Worm (Caenorhabditis elegans) whole organism, L1 larva: ENCODE measurements around the gene srsx-33.

Experiments used
- C04F5.9 ChIP-seq: sonication (generic microtip); optimal IDR thresholded peaks from 2 replicates; lab custom pipeline; 2016; ENCODE audit warnings: missing genetic modification characterization, missing compliant biosample characterization
- C16A3.4 ChIP-seq: fragments of 150-350 bp; optimal IDR thresholded peaks from 2 replicates; lab custom pipeline; 2014; ENCODE audit warnings: missing biosample characterization, missing genetic modification characterization
- alr-1 ChIP-seq: fragments of 200-800 bp; sonication (Bioruptor generic); optimal IDR thresholded peaks from 2 replicates; lab custom pipeline; 2018; ENCODE audit warnings: borderline replicate concordance, mild to moderate bottlenecking, missing genetic modification characterization, missing compliant biosample characterization
- ama-1 ChIP-seq: fragments of 150-350 bp; optimal IDR thresholded peaks from 2 replicates; lab custom pipeline; 2014
- blmp-1 ChIP-seq: fragments of 150-350 bp; optimal IDR thresholded peaks from 2 replicates; lab custom pipeline; 2014; ENCODE audit warnings: missing biosample characterization, missing genetic modification characterization
- ceh-8 ChIP-seq: fragments of 200-800 bp; sonication (Bioruptor generic); optimal IDR thresholded peaks from 2 replicates; lab custom pipeline; 2018; ENCODE audit warnings: mild to moderate bottlenecking, missing genetic modification characterization, moderate library complexity, missing compliant biosample characterization
- dpl-1 ChIP-seq, 3 experiments: fragments of 150-350 bp in 2 of 3; sonication (generic microtip) in 1 of 3; optimal IDR thresholded peaks; 2 replicates each; lab custom pipeline; 2014 to 2017; ENCODE audit warnings: missing biosample characterization in 3 of 3, missing genetic modification characterization in 3 of 3, missing genetic modification reagents in 3 of 3
- dsc-1 ChIP-seq: sonication (generic microtip); optimal IDR thresholded peaks from 2 replicates; lab custom pipeline; 2016; ENCODE audit warnings: mild to moderate bottlenecking, missing genetic modification characterization, missing compliant biosample characterization
- efl-1 ChIP-seq, 4 experiments: fragments of 150-350 bp; optimal IDR thresholded peaks in 3 of 4; peaks in 1 of 4; 1 replicate in 1 of 4; 2 replicates in 3 of 4; lab custom pipeline; 2014; ENCODE audit warnings: missing biosample characterization in 2 of 4, missing genetic modification characterization in 2 of 4, missing genetic modification reagents in 2 of 4
- egl-13 ChIP-seq: sonication (generic microtip); optimal IDR thresholded peaks from 2 replicates; lab custom pipeline; 2016; ENCODE audit warnings: missing genotype, missing genetic modification reagents, missing genetic modification characterization, missing compliant biosample characterization
- elt-2 ChIP-seq: sonication (generic microtip); optimal IDR thresholded peaks from 2 replicates; lab custom pipeline; 2016; ENCODE audit warnings: missing genetic modification characterization, mild to moderate bottlenecking, inconsistent platforms, missing compliant biosample characterization, missing genetic modification reagents
- elt-3 ChIP-seq, 6 experiments: fragments of 150-350 bp in 1 of 6; sonication (generic microtip); optimal IDR thresholded peaks; 2 replicates each; lab custom pipeline; 2017 to 2018; ENCODE audit warnings: missing biosample characterization in 6 of 6, missing genetic modification characterization in 6 of 6, inconsistent platforms in 1 of 6
- fkh-4 ChIP-seq: sonication (generic microtip); optimal IDR thresholded peaks from 2 replicates; lab custom pipeline; 2016; ENCODE audit warnings: missing compliant biosample characterization, missing genetic modification characterization, borderline replicate concordance
- fkh-8 ChIP-seq: sonication (generic microtip); optimal IDR thresholded peaks from 2 replicates; lab custom pipeline; 2016; ENCODE audit warnings: mild to moderate bottlenecking, missing genetic modification characterization, missing compliant biosample characterization
- fos-1 ChIP-seq: fragments of 150-350 bp; optimal IDR thresholded peaks from 2 replicates; lab custom pipeline; 2014; ENCODE audit warnings: missing biosample characterization, missing genetic modification characterization
- hlh-17 ChIP-seq: fragments of 200-800 bp; sonication (Bioruptor generic); optimal IDR thresholded peaks from 2 replicates; lab custom pipeline; 2018; ENCODE audit warnings: missing genetic modification characterization, mild to moderate bottlenecking, missing compliant biosample characterization, moderate library complexity, borderline replicate concordance
- hpl-2 ChIP-seq: fragments of 150-350 bp; optimal IDR thresholded peaks from 2 replicates; lab custom pipeline; 2014; ENCODE audit warnings: missing biosample characterization, missing genetic modification reagents, missing genetic modification characterization
- irx-1 ChIP-seq: sonication (generic microtip); optimal IDR thresholded peaks from 2 replicates; lab custom pipeline; 2016; ENCODE audit warnings: missing genetic modification characterization, missing compliant biosample characterization
- jun-1 ChIP-seq: fragments of 150-350 bp; optimal IDR thresholded peaks from 2 replicates; lab custom pipeline; 2014; ENCODE audit warnings: missing biosample characterization, missing genetic modification reagents, missing genetic modification characterization
- lin-13 ChIP-seq: fragments of 150-350 bp; optimal IDR thresholded peaks from 2 replicates; lab custom pipeline; 2014; ENCODE audit warnings: missing biosample characterization, missing genetic modification reagents, missing genetic modification characterization
- lin-14 ChIP-seq: fragments of 200-800 bp; sonication (Bioruptor generic); optimal IDR thresholded peaks from 2 replicates; lab custom pipeline; 2018; ENCODE audit warnings: mild to moderate bottlenecking, missing genetic modification characterization, moderate library complexity, missing compliant biosample characterization
- lin-35 ChIP-seq, 2 experiments: fragments of 150-350 bp; optimal IDR thresholded peaks; 2 replicates each; lab custom pipeline; 2014; ENCODE audit warnings: missing biosample characterization in 2 of 2, missing genetic modification characterization in 2 of 2, missing genetic modification reagents in 2 of 2
- lsy-2 ChIP-seq, 2 experiments: fragments of 150-350 bp; optimal IDR thresholded peaks; 2 replicates each; lab custom pipeline; 2014; ENCODE audit warnings: missing biosample characterization in 2 of 2, missing genetic modification characterization in 2 of 2
- mab-9 ChIP-seq: fragments of 200-800 bp; sonication (Bioruptor generic); IDR thresholded peaks from 2 replicates; pipeline ENCODE4 v1.3.6; 2022; ENCODE audit warnings: missing genetic modification reagents, missing genetic modification characterization, missing compliant biosample characterization
- mep-1 ChIP-seq: fragments of 150-350 bp; optimal IDR thresholded peaks from 2 replicates; lab custom pipeline; 2014; ENCODE audit warnings: missing biosample characterization, missing genetic modification characterization
- nhr-28 ChIP-seq: fragments of 150-350 bp; optimal IDR thresholded peaks from 2 replicates; lab custom pipeline; 2014; ENCODE audit warnings: missing biosample characterization, missing genetic modification characterization
- nhr-77 ChIP-seq: fragments of 150-350 bp; optimal IDR thresholded peaks from 2 replicates; lab custom pipeline; 2014; ENCODE audit warnings: missing biosample characterization, missing genetic modification characterization
- nhr-84 ChIP-seq: sonication (generic microtip); optimal IDR thresholded peaks from 2 replicates; lab custom pipeline; 2017; ENCODE audit warnings: missing biosample characterization, missing genetic modification characterization
- nhr-85 ChIP-seq: sonication (generic microtip); peaks from one replicate; lab custom pipeline; 2016; ENCODE audit warnings: missing genetic modification characterization, inconsistent platforms, missing compliant biosample characterization
- pag-3 ChIP-seq: sonication (generic microtip); optimal IDR thresholded peaks from 2 replicates; lab custom pipeline; 2017; ENCODE audit warnings: missing genetic modification characterization, mild to moderate bottlenecking, missing compliant biosample characterization, antibody characterized with exemption, borderline replicate concordance; ENCODE audit not compliant: insufficient read depth
- pax-3 ChIP-seq: fragments of 200-800 bp; sonication (Bioruptor generic); optimal IDR thresholded peaks from 2 replicates; lab custom pipeline; 2018; ENCODE audit warnings: mild to moderate bottlenecking, missing genetic modification characterization, moderate library complexity, missing compliant biosample characterization
- rnt-1 ChIP-seq: sonication (generic microtip); optimal IDR thresholded peaks from 2 replicates; lab custom pipeline; 2016; ENCODE audit warnings: mild to moderate bottlenecking, missing genetic modification characterization, moderate library complexity, missing compliant biosample characterization
- snu-23 ChIP-seq: sonication (generic microtip); optimal IDR thresholded peaks from 2 replicates; lab custom pipeline; 2016; ENCODE audit warnings: missing genetic modification characterization, missing compliant biosample characterization
- swsn-7 ChIP-seq: sonication (generic microtip); optimal IDR thresholded peaks from 2 replicates; lab custom pipeline; 2016; ENCODE audit warnings: missing genetic modification characterization, missing compliant biosample characterization
- tbx-2 ChIP-seq: sonication (generic microtip); optimal IDR thresholded peaks from 2 replicates; lab custom pipeline; 2016; ENCODE audit warnings: missing genetic modification characterization, missing compliant biosample characterization
- tlp-1 ChIP-seq: fragments of 150-350 bp; optimal IDR thresholded peaks from 2 replicates; lab custom pipeline; 2014; ENCODE audit warnings: missing biosample characterization, missing genetic modification characterization
- unc-130 ChIP-seq: fragments of 150-350 bp; optimal IDR thresholded peaks from 2 replicates; lab custom pipeline; 2017; ENCODE audit warnings: missing biosample characterization, missing genetic modification characterization, inconsistent platforms
- unc-62 ChIP-seq: fragments of 150-350 bp; optimal IDR thresholded peaks from 2 replicates; lab custom pipeline; 2014; ENCODE audit warnings: missing biosample characterization, missing genetic modification reagents, missing genetic modification characterization
- unc-86 ChIP-seq: sonication (generic microtip); optimal IDR thresholded peaks from 2 replicates; lab custom pipeline; 2016; ENCODE audit warnings: missing genetic modification characterization, missing compliant biosample characterization
- unc-98 ChIP-seq: fragments of 200-800 bp; sonication (Bioruptor generic); IDR thresholded peaks from 2 replicates; pipeline ENCODE4 v1.3.6; 2022; ENCODE audit warnings: missing genetic modification characterization, missing compliant biosample characterization
- vab-15 ChIP-seq: sonication (generic microtip); optimal IDR thresholded peaks from 2 replicates; lab custom pipeline; 2017; ENCODE audit warnings: missing genotype, mild to moderate bottlenecking, missing genetic modification characterization, missing compliant biosample characterization
- zip-4 ChIP-seq: fragments of 200-800 bp; sonication (Bioruptor generic); optimal IDR thresholded peaks from 2 replicates; lab custom pipeline; 2018; ENCODE audit warnings: mild to moderate bottlenecking, missing genetic modification characterization, moderate library complexity, missing compliant biosample characterization

srsx-33 gene

DNA sequence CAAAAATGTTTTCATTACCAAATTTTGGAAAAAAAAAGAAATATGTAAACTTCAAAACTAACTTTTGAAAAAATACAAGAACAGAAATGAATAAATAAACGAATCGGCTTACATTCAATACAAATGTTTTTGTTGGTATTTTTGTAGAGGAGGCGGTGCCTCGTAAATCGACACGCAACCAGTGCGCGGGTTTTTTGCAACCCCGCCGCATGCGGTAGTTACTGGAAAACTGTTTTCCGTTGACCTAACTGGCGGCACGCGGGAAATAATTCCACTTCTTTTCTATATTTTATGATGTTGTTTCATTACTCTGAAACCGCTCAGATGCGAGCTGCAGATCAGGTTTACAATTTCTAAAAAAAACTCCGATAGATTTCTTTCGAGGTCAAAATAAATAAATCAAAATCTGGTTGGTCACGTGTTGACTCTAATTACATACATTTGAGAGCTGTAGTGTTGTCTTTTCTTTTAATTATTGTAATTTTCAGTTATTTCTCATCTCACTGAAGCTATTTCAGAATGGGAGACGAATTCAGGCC is 13.1 kb downstream of the srsx-33 start, which contains the start of the genes dvc-1 and ima-1 (continued):
- no peak for TF ChIP-seq nhr-84
- peak; percentile 71 for TF ChIP-seq swsn-7
- TF ChIP-seq ama-1 (lab: Kevin White, UChicago) = no peak
- TF ChIP-seq fos-1 = no peak
- TF ChIP-seq irx-1 (tag; lab: Kevin White, UChicago) = no peak
- no peak for TF ChIP-seq zip-4
- TF ChIP-seq fkh-8 (tag; lab: Kevin White, UChicago) = no peak
- no peak for TF ChIP-seq unc-86 (tag; lab: Kevin White, UChicago)
- no peak for TF ChIP-seq unc-62 (GFP tag; lab: Kevin White, UChicago)
- TF ChIP-seq tbx-2 (tag; lab: Kevin White, UChicago) = peak; percentile 51
- TF ChIP-seq blmp-1 = peak; percentile 44
- no peak for TF ChIP-seq C04F5.9 (tag; lab: Kevin White, UChicago)
- no peak for TF ChIP-seq tlp-1 (tag; lab: Kevin White, UChicago)
- TF ChIP-seq dpl-1 (GFP tag; optimal IDR thresholded peaks at IDR 0.05; lab: Kevin White, UChicago) = peak; percentile 36 to 68 (median 62)
- peak; percentile 18 for TF ChIP-seq unc-130 (tag; lab: Kevin White, UChicago)
- TF ChIP-seq unc-98 (GFP tag; lab: Robert Waterston, UW) = no peak
- TF ChIP-seq nhr-77 (tag; lab: Kevin White, UChicago) = peak; percentile 24
- no peak for TF ChIP-seq mab-9
- TF ChIP-seq nhr-28 (tag; lab: Kevin White, UChicago) = no peak
- TF ChIP-seq efl-1 (optimal IDR thresholded peaks at IDR 0.05; lab: Kevin White, UChicago) = peak; percentile 67 to 69
- peak; percentile 56 to 97 for TF ChIP-seq efl-1 (GFP tag; optimal IDR thresholded peaks at IDR 0.05 in 1 of 2; lab: Kevin White, UChicago)
- TF ChIP-seq snu-23 = peak; percentile 79
- no peak for TF ChIP-seq hlh-17 (GFP tag; lab: Kevin White, UChicago)
- no peak for TF ChIP-seq pag-3 (tag; lab: Kevin White, UChicago)
- TF ChIP-seq hpl-2 (GFP tag; lab: Kevin White, UChicago) = peak; percentile 25
- no peak for TF ChIP-seq ceh-8 (GFP tag; lab: Kevin White, UChicago)
- peak in 2 of 6 experiments; percentile 6 to 9 for TF ChIP-seq elt-3 (tag; optimal IDR thresholded peaks at IDR 0.05; lab: Kevin White, UChicago)
- TF ChIP-seq dsc-1 (tag; lab: Kevin White, UChicago) = peak; percentile 58
- TF ChIP-seq vab-15 (tag; lab: Kevin White, UChicago) = no peak
- TF ChIP-seq lsy-2 (tag; optimal IDR thresholded peaks at IDR 0.05; lab: Kevin White, UChicago) = peak; percentile 63 to 70
- TF ChIP-seq fkh-4 = no peak
- TF ChIP-seq mep-1 = no peak
- peak; percentile 64 for TF ChIP-seq lin-14 (GFP tag; lab: Kevin White, UChicago)
- TF ChIP-seq lin-13 = peak; percentile 44
- no peak for TF ChIP-seq alr-1 (tag; lab: Kevin White, UChicago)
- peak; percentile 76 for TF ChIP-seq nhr-85 (tag; lab: Kevin White, UChicago)

ce11 chrV:11235876-11236275 is 16.5 kb downstream of the srsx-33 start:
- TF ChIP-seq egl-13 (tag; lab: Kevin White, UChicago) (no peak), mep-1 (no peak), elt-2 (tag; lab: Kevin White, UChicago) (peak; percentile 96), jun-1 (tag; lab: Kevin White, UChicago) (no peak), efl-1 (optimal IDR thresholded peaks at IDR 0.05; lab: Kevin White, UChicago) (no peak), efl-1 (GFP tag; optimal IDR thresholded peaks at IDR 0.05 in 1 of 2; lab: Kevin White, UChicago) (peak in 1 of 2 experiments; percentile 74)
- TF ChIP-seq, all 84 proteins: peak for 2

ce11 chrV:11234350-11234749 is 18.0 kb downstream of the srsx-33 start, which contains the start of gene T19B10.5:
T19B10.5 (plus strand) TSS chrV:11234650.
- TF ChIP-seq blmp-1 (peak; percentile 18), C16A3.4 (tag; lab: Kevin White, UChicago) (no peak), lin-35 (GFP tag; optimal IDR thresholded peaks at IDR 0.05; lab: Kevin White, UChicago) (no peak), rnt-1 (tag; lab: Kevin White, UChicago) (no peak), ceh-8 (GFP tag; lab: Kevin White, UChicago) (no peak), pax-3 (no peak)
